Worm (Caenorhabditis elegans) whole organism, L3 larva: ENCODE data around the gene F07B10.4.
A peak's percentile ranks its signal among the peaks of the same experiment; 100 is the strongest.

Experiments
- R02D3.7 ChIP-seq: fragments of 150-350 bp; optimal IDR thresholded peaks from 2 replicates; lab custom pipeline; 2014; ENCODE audit warnings: missing biosample characterization, missing genetic modification characterization
- ZK546.5 ChIP-seq: sonication (generic microtip); optimal IDR thresholded peaks from 2 replicates; lab custom pipeline; 2017; ENCODE audit warnings: missing biosample characterization, missing genetic modification characterization
- ama-1 ChIP-seq: fragments of 150-350 bp; optimal IDR thresholded peaks from 2 replicates; lab custom pipeline; 2018
- ceh-16 ChIP-seq: sonication (generic microtip); optimal IDR thresholded peaks from 2 replicates; lab custom pipeline; 2017; ENCODE audit warnings: missing biosample characterization, missing genetic modification characterization
- ceh-82 ChIP-seq: fragments of 150-350 bp; optimal IDR thresholded peaks from 2 replicates; lab custom pipeline; 2014; ENCODE audit warnings: missing biosample characterization, missing genetic modification characterization
- ceh-9 ChIP-seq: sonication (generic microtip); optimal IDR thresholded peaks from 2 replicates; lab custom pipeline; 2018; ENCODE audit warnings: missing biosample characterization, missing genetic modification characterization
- egl-27 ChIP-seq: sonication (generic microtip); optimal IDR thresholded peaks from 4 replicates; lab custom pipeline; 2017; ENCODE audit warnings: missing biosample characterization, missing genetic modification reagents, missing genetic modification characterization
- egl-5 ChIP-seq: fragments of 150-350 bp; optimal IDR thresholded peaks from 2 replicates; lab custom pipeline; 2017; ENCODE audit warnings: missing biosample characterization, missing genetic modification reagents, missing genetic modification characterization, inconsistent platforms
- elt-2 ChIP-seq: sonication (generic microtip); optimal IDR thresholded peaks from 2 replicates; lab custom pipeline; 2016; ENCODE audit warnings: missing genetic modification reagents, mild to moderate bottlenecking, missing genetic modification characterization, missing compliant biosample characterization
- elt-3 ChIP-seq, 3 experiments: fragments of 150-350 bp in 1 of 3; sonication (generic microtip) in 2 of 3; optimal IDR thresholded peaks; 2 replicates in 2 of 3; 4 replicates in 1 of 3; lab custom pipeline; 2014 to 2017; ENCODE audit warnings: missing biosample characterization in 3 of 3, missing genetic modification characterization in 3 of 3
- fkh-10 ChIP-seq: sonication (generic microtip); optimal IDR thresholded peaks from 2 replicates; lab custom pipeline; 2017; ENCODE audit warnings: missing biosample characterization, missing genetic modification reagents, missing genetic modification characterization
- fos-1 ChIP-seq: fragments of 150-350 bp; optimal IDR thresholded peaks from 2 replicates; lab custom pipeline; 2014; ENCODE audit warnings: missing biosample characterization, missing genetic modification characterization
- hmg-11 ChIP-seq: sonication (generic microtip); optimal IDR thresholded peaks from 2 replicates; lab custom pipeline; 2016; ENCODE audit warnings: missing genetic modification characterization, missing compliant biosample characterization
- lin-39 ChIP-seq: fragments of 150-350 bp; optimal IDR thresholded peaks from 2 replicates; lab custom pipeline; 2018; ENCODE audit warnings: missing biosample characterization, missing genetic modification reagents, missing genetic modification characterization
- lsy-12 ChIP-seq: sonication (generic microtip); optimal IDR thresholded peaks from 2 replicates; lab custom pipeline; 2016; ENCODE audit warnings: mild to moderate bottlenecking, missing genetic modification characterization, missing compliant biosample characterization
- mml-1 ChIP-seq: fragments of 150-350 bp; sonication (generic microtip); optimal IDR thresholded peaks from 3 replicates; lab custom pipeline; 2014; ENCODE audit warnings: missing biosample characterization, missing genetic modification characterization
- nfya-1 ChIP-seq: sonication (generic microtip); optimal IDR thresholded peaks from 2 replicates; lab custom pipeline; 2017; ENCODE audit warnings: missing genetic modification characterization, mild to moderate bottlenecking, missing compliant biosample characterization, antibody characterized with exemption, moderate library complexity; ENCODE audit not compliant: insufficient read depth
- nhr-11 ChIP-seq: fragments of 150-350 bp; optimal IDR thresholded peaks from 2 replicates; lab custom pipeline; 2014; ENCODE audit warnings: missing biosample characterization, missing genetic modification characterization
- nhr-23 ChIP-seq: fragments of 150-350 bp; optimal IDR thresholded peaks from 2 replicates; lab custom pipeline; 2014; ENCODE audit warnings: missing biosample characterization, missing genetic modification reagents, missing genetic modification characterization
- nhr-25 ChIP-seq: sonication (generic microtip); optimal IDR thresholded peaks from 2 replicates; lab custom pipeline; 2017; ENCODE audit warnings: missing biosample characterization, missing genetic modification characterization
- nhr-28 ChIP-seq: fragments of 150-350 bp; optimal IDR thresholded peaks from 2 replicates; lab custom pipeline; 2014; ENCODE audit warnings: missing biosample characterization, missing genetic modification characterization
- nhr-43 ChIP-seq: sonication (generic microtip); optimal IDR thresholded peaks from 2 replicates; lab custom pipeline; 2016; ENCODE audit warnings: mild to moderate bottlenecking, missing genetic modification characterization, missing compliant biosample characterization; ENCODE audit not compliant: poor library complexity, severe bottlenecking
- nhr-67 ChIP-seq: fragments of 150-350 bp; optimal IDR thresholded peaks from 2 replicates; lab custom pipeline; 2014; ENCODE audit warnings: missing biosample characterization, missing genetic modification characterization
- nhr-76 ChIP-seq: fragments of 150-350 bp; sonication (generic microtip); optimal IDR thresholded peaks from 5 replicates; lab custom pipeline; 2014; ENCODE audit warnings: missing biosample characterization, missing genetic modification characterization
- nhr-77 ChIP-seq: fragments of 150-350 bp; optimal IDR thresholded peaks from 2 replicates; lab custom pipeline; 2014; ENCODE audit warnings: missing biosample characterization, missing genetic modification characterization
- pha-4 ChIP-seq: fragments of 150-350 bp; optimal IDR thresholded peaks from 2 replicates; lab custom pipeline; 2014; ENCODE audit warnings: missing biosample characterization, missing genetic modification reagents, missing genetic modification characterization
- pqm-1 ChIP-seq: fragments of 150-350 bp; optimal IDR thresholded peaks from 2 replicates; lab custom pipeline; 2017; ENCODE audit warnings: missing biosample characterization, missing genetic modification characterization, inconsistent platforms
- tbx-2 ChIP-seq: sonication (generic microtip); optimal IDR thresholded peaks from 2 replicates; lab custom pipeline; 2016; ENCODE audit warnings: mild to moderate bottlenecking, missing genetic modification characterization, missing compliant biosample characterization
- unc-39 ChIP-seq: sonication (generic microtip); optimal IDR thresholded peaks from 4 replicates; lab custom pipeline; 2017; ENCODE audit warnings: missing biosample characterization, missing genetic modification characterization
- unc-62 ChIP-seq: fragments of 150-350 bp; sonication (generic microtip); optimal IDR thresholded peaks from 4 replicates; lab custom pipeline; 2014; ENCODE audit warnings: missing biosample characterization, missing genetic modification reagents, missing genetic modification characterization
- zag-1 ChIP-seq: fragments of 150-350 bp; optimal IDR thresholded peaks from 2 replicates; lab custom pipeline; 2014; ENCODE audit warnings: missing biosample characterization, missing genetic modification characterization
- ztf-11 ChIP-seq: fragments of 150-350 bp; optimal IDR thresholded peaks from 2 replicates; lab custom pipeline; 2014; ENCODE audit warnings: missing biosample characterization, missing genetic modification characterization
- ztf-4 ChIP-seq: fragments of 150-350 bp; optimal IDR thresholded peaks from 2 replicates; lab custom pipeline; 2014; ENCODE audit warnings: missing biosample characterization, missing genetic modification characterization

The F07B10.4 gene

ce11 chrV:11225981-11226380 lies 36.9 kb downstream of the F07B10.4 start, which contains the start of gene bgal-1:
Gene bgal-1, minus strand, starts transcription at chrV:11226018.
- peak; percentile 33 for TF ChIP-seq lsy-12
- TF ChIP-seq egl-5 = no peak
- TF ChIP-seq nhr-23 (tag; lab: Kevin White, UChicago) = peak; percentile 40
- TF ChIP-seq ceh-16 (tag; lab: Kevin White, UChicago) = no peak
- no peak for TF ChIP-seq mml-1 (tag; lab: Kevin White, UChicago)
- no peak for TF ChIP-seq R02D3.7 (tag; lab: Kevin White, UChicago)
- TF ChIP-seq ztf-4 (tag; lab: Kevin White, UChicago) = no peak
- TF ChIP-seq ztf-11 (tag; lab: Kevin White, UChicago) = no peak
- TF ChIP-seq unc-62 (GFP tag; lab: Kevin White, UChicago) = no peak
- no peak for TF ChIP-seq nhr-28
- TF ChIP-seq ama-1 (lab: Kevin White, UChicago) = peak; percentile 69
- no peak for TF ChIP-seq hmg-11 (tag; lab: Kevin White, UChicago)
- peak; percentile 62 for TF ChIP-seq pha-4 (tag; lab: Kevin White, UChicago)
- TF ChIP-seq nhr-25 (tag; lab: Kevin White, UChicago) = peak; percentile 21
- peak; percentile 1 for TF ChIP-seq tbx-2 (tag; lab: Kevin White, UChicago)
- TF ChIP-seq elt-3 (tag; optimal IDR thresholded peaks at IDR 0.05; lab: Kevin White, UChicago) = no peak
- peak; percentile 4 for TF ChIP-seq lin-39 (tag; lab: Kevin White, UChicago)
- peak; percentile 15 for TF ChIP-seq nfya-1 (tag; lab: Kevin White, UChicago)
- peak; percentile 23 for TF ChIP-seq elt-2 (tag; lab: Kevin White, UChicago)

ce11 chrV:11223698-11224097 lies 39.2 kb downstream of the F07B10.4 start:
- TF ChIP-seq fos-1 (tag; lab: Kevin White, UChicago) (no peak), nhr-11 (tag; lab: Kevin White, UChicago) (no peak), unc-62 (GFP tag; lab: Kevin White, UChicago) (no peak), unc-39 (tag; lab: Kevin White, UChicago) (no peak), ZK546.5 (no peak), ceh-9 (tag; lab: Kevin White, UChicago) (no peak), lsy-12 (no peak), zag-1 (tag; lab: Kevin White, UChicago) (no peak), ceh-82 (tag; lab: Kevin White, UChicago) (no peak), nhr-67 (no peak), mml-1 (tag; lab: Kevin White, UChicago) (no peak), nhr-43 (tag; lab: Kevin White, UChicago) (no peak), hmg-11 (tag; lab: Kevin White, UChicago) (no peak), nhr-76 (no peak), pha-4 (tag; lab: Kevin White, UChicago) (no peak), egl-27 (tag; lab: Kevin White, UChicago) (no peak), tbx-2 (tag; lab: Kevin White, UChicago) (no peak), nfya-1 (tag; lab: Kevin White, UChicago) (no peak), fkh-10 (GFP tag; lab: Kevin White, UChicago) (no peak), ztf-11 (tag; lab: Kevin White, UChicago) (no peak)
- TF ChIP-seq, all 47 proteins: peak for 0

ce11 chrV:11220936-11221335 lies 42.0 kb downstream of the F07B10.4 start, which contains the start of gene T19B10.2:
Gene T19B10.2, plus strand, starts transcription at chrV:11221302.
- TF ChIP-seq nhr-23 (tag; lab: Kevin White, UChicago) (peak; percentile 76), unc-39 (tag; lab: Kevin White, UChicago) (no peak)

ce11 chrV:11220415-11220814 lies 42.5 kb downstream of the F07B10.4 start:
- TF ChIP-seq fos-1 (tag; lab: Kevin White, UChicago) = no peak
- TF ChIP-seq elt-3 (tag; optimal IDR thresholded peaks at IDR 0.05; lab: Kevin White, UChicago) = no peak
- TF ChIP-seq nhr-25 (tag; lab: Kevin White, UChicago) = no peak
- TF ChIP-seq ama-1 (lab: Kevin White, UChicago) = no peak
- TF ChIP-seq hmg-11 (tag; lab: Kevin White, UChicago) = no peak
- TF ChIP-seq nhr-76 = no peak
- no peak for TF ChIP-seq R02D3.7 (tag; lab: Kevin White, UChicago)
- TF ChIP-seq nhr-77 = no peak
- no peak for TF ChIP-seq nhr-11 (tag; lab: Kevin White, UChicago)
- no peak for TF ChIP-seq pqm-1
- no peak for TF ChIP-seq lin-39 (tag; lab: Kevin White, UChicago)
- TF ChIP-seq ztf-4 (tag; lab: Kevin White, UChicago) = no peak
- TF ChIP-seq egl-5 = no peak
- no peak for TF ChIP-seq nhr-28
- no peak for TF ChIP-seq ZK546.5
